Fruit fly (Drosophila melanogaster) whole organism, embryonic: ENCODE measurements around the gene msb1l.

Source experiments
- CG10147 ChIP-seq: fragments of 200-800 bp; sonication (Bioruptor generic); optimal IDR thresholded peaks from 2 replicates; lab custom pipeline; 2019; ENCODE audit warnings: missing biosample characterization, mild to moderate bottlenecking, missing genetic modification characterization, moderate library complexity
- CG10267 ChIP-seq: fragments of 200-800 bp; sonication (Bioruptor generic); optimal IDR thresholded peaks from 2 replicates; lab custom pipeline; 2018; ENCODE audit warnings: missing biosample characterization, mild to moderate bottlenecking, missing genetic modification characterization, moderate library complexity
- CG10979 ChIP-seq: fragments of 200-800 bp; sonication (Bioruptor generic); optimal IDR thresholded peaks from 2 replicates; lab custom pipeline; 2018; ENCODE audit warnings: missing biosample characterization, mild to moderate bottlenecking, missing genetic modification characterization, moderate library complexity
- CG1233 ChIP-seq: fragments of 200-800 bp; sonication (Bioruptor generic); optimal IDR thresholded peaks from 4 replicates; lab custom pipeline; 2018; ENCODE audit warnings: missing biosample characterization, mild to moderate bottlenecking, missing genetic modification characterization
- CG1529 ChIP-seq: fragments of 200-800 bp; sonication (Bioruptor generic); optimal IDR thresholded peaks from 3 replicates; lab custom pipeline; 2018; ENCODE audit warnings: missing biosample characterization, missing genetic modification characterization
- CG17328 ChIP-seq: fragments of 200-800 bp; sonication (Bioruptor generic); IDR thresholded peaks from 2 replicates; pipeline ENCODE4 v1.3.6; 2022; ENCODE audit warnings: missing biosample characterization, missing genetic modification characterization
- CG17359 ChIP-seq: fragments of 200-800 bp; sonication (Bioruptor generic); optimal IDR thresholded peaks from 3 replicates; lab custom pipeline; 2018; ENCODE audit warnings: missing biosample characterization, mild to moderate bottlenecking, missing genetic modification characterization, moderate library complexity
- CG17829 ChIP-seq: fragments of 200-800 bp; optimal IDR thresholded peaks from 2 replicates; lab custom pipeline; 2019; ENCODE audit warnings: missing biosample characterization, mild to moderate bottlenecking, missing genetic modification characterization, moderate library complexity
- CG2712 ChIP-seq: fragments of 200-800 bp; optimal IDR thresholded peaks from 3 replicates; lab custom pipeline; 2019; ENCODE audit warnings: missing biosample characterization, mild to moderate bottlenecking, missing genetic modification characterization, moderate library complexity
- CG6689 ChIP-seq: fragments of 200-800 bp; sonication (Bioruptor generic); IDR thresholded peaks from 2 replicates; pipeline ENCODE4 v1.3.6; 2022; ENCODE audit warnings: missing biosample characterization, missing genetic modification characterization
- CG6854 ChIP-seq: fragments of 200-800 bp; sonication (Bioruptor generic); optimal IDR thresholded peaks from 3 replicates; lab custom pipeline; 2017; ENCODE audit warnings: missing biosample characterization, mild to moderate bottlenecking, missing genetic modification characterization
- CG7556 ChIP-seq: fragments of 200-800 bp; sonication (Bioruptor generic); optimal IDR thresholded peaks from 2 replicates; lab custom pipeline; 2017; ENCODE audit warnings: missing biosample characterization, mild to moderate bottlenecking, missing genetic modification characterization
- CG7928 ChIP-seq: fragments of 200-800 bp; sonication (Bioruptor generic); optimal IDR thresholded peaks from 2 replicates; lab custom pipeline; 2017; ENCODE audit warnings: missing biosample characterization, mild to moderate bottlenecking, missing genetic modification characterization
- CG7987 ChIP-seq: fragments of 200-800 bp; sonication (Bioruptor generic); optimal IDR thresholded peaks from 2 replicates; lab custom pipeline; 2018; ENCODE audit warnings: missing biosample characterization, mild to moderate bottlenecking, missing genetic modification characterization, moderate library complexity
- CG8281 ChIP-seq: fragments of 200-800 bp; sonication (Bioruptor generic); optimal IDR thresholded peaks from 2 replicates; lab custom pipeline; 2018; ENCODE audit warnings: missing biosample characterization, mild to moderate bottlenecking, missing genetic modification characterization, moderate library complexity
- CG8290 ChIP-seq, 3 experiments: fragments of 200-800 bp; sonication (Bioruptor generic); optimal IDR thresholded peaks; 2 replicates each; lab custom pipeline; 2016 to 2019; ENCODE audit warnings: missing biosample characterization in 3 of 3, missing genetic modification characterization in 3 of 3, mild to moderate bottlenecking in 2 of 3, moderate library complexity in 1 of 3
- CoRest ChIP-seq: fragments of 200-800 bp; sonication (Bioruptor generic); optimal IDR thresholded peaks from 3 replicates; lab custom pipeline; 2018; ENCODE audit warnings: missing biosample characterization, mild to moderate bottlenecking, missing genetic modification characterization, moderate library complexity
- Dp ChIP-seq: fragments of 200-800 bp; sonication (Bioruptor generic); optimal IDR thresholded peaks from 2 replicates; lab custom pipeline; 2018; ENCODE audit warnings: missing biosample characterization, mild to moderate bottlenecking, missing genetic modification characterization, moderate library complexity
- E2f2 ChIP-seq: fragments of 200-800 bp; sonication (Bioruptor generic); IDR thresholded peaks from 2 replicates; pipeline ENCODE4 v1.3.6; 2022; ENCODE audit warnings: missing biosample characterization, missing genetic modification characterization
- Ets65A ChIP-seq: fragments of 200-800 bp; sonication (Bioruptor generic); peaks from one replicate; lab custom pipeline; 2016; ENCODE audit warnings: missing biosample characterization, missing genetic modification characterization
- Hr39 ChIP-seq: fragments of >200 bp; optimal IDR thresholded peaks from 2 replicates; lab custom pipeline; 2017
- MBD-R2 ChIP-seq: fragments of 200-800 bp; sonication (Bioruptor generic); IDR thresholded peaks from 2 replicates; pipeline ENCODE4 v1.3.6; 2022; ENCODE audit warnings: missing biosample characterization, missing genetic modification characterization
- Nf-YC ChIP-seq: fragments of 200-800 bp; optimal IDR thresholded peaks from 3 replicates; lab custom pipeline; 2019; ENCODE audit warnings: missing biosample characterization, mild to moderate bottlenecking, missing genetic modification characterization, moderate library complexity
- Sry-β ChIP-seq: fragments of 200-800 bp; sonication (Bioruptor generic); optimal IDR thresholded peaks from 2 replicates; lab custom pipeline; 2018; ENCODE audit warnings: missing biosample characterization, mild to moderate bottlenecking, missing genetic modification characterization, moderate library complexity
- Ssrp ChIP-seq: fragments of 200-800 bp; sonication (Bioruptor generic); optimal IDR thresholded peaks from 2 replicates; lab custom pipeline; 2018; ENCODE audit warnings: missing biosample characterization, mild to moderate bottlenecking, missing genetic modification characterization, moderate library complexity
- dmrt99B ChIP-seq: fragments of 200-800 bp; sonication (Bioruptor generic); optimal IDR thresholded peaks from 2 replicates; lab custom pipeline; 2018; ENCODE audit warnings: missing biosample characterization, mild to moderate bottlenecking, missing genetic modification characterization, moderate library complexity
- ewg ChIP-seq: fragments of 200-800 bp; sonication (Bioruptor generic); optimal IDR thresholded peaks from 3 replicates; lab custom pipeline; 2017; ENCODE audit warnings: mild to moderate bottlenecking, missing biosample characterization, missing genetic modification reagents, missing genetic modification characterization
- gsb ChIP-seq: fragments of 200-800 bp; sonication (Bioruptor generic); IDR thresholded peaks from 2 replicates; pipeline ENCODE4 v1.3.6; 2022; ENCODE audit warnings: missing biosample characterization, missing genetic modification characterization
- kay ChIP-seq: fragments of 200-800 bp; sonication (Bioruptor generic); optimal IDR thresholded peaks from 2 replicates; lab custom pipeline; 2016; ENCODE audit warnings: missing biosample characterization, missing genetic modification characterization
- kni ChIP-seq: fragments of 200-800 bp; sonication (Bioruptor generic); optimal IDR thresholded peaks from 3 replicates; lab custom pipeline; 2017; ENCODE audit warnings: mild to moderate bottlenecking, missing biosample characterization, missing genetic modification reagents, missing genetic modification characterization
- rib ChIP-seq: fragments of 200-800 bp; sonication (Bioruptor generic); IDR thresholded peaks from 2 replicates; pipeline ENCODE4 v1.3.6; 2022; ENCODE audit warnings: missing biosample characterization, missing genetic modification characterization
- sc ChIP-seq, 3 experiments: fragments of >200 bp in 2 of 3; fragments of 200-800 bp in 1 of 3; sonication (Bioruptor generic) in 1 of 3; optimal IDR thresholded peaks; 2 replicates in 2 of 3; 3 replicates in 1 of 3; lab custom pipeline; 2017; ENCODE audit warnings: mild to moderate bottlenecking in 1 of 3, missing biosample characterization in 1 of 3, missing genetic modification characterization in 1 of 3, missing genetic modification reagents in 1 of 3
- schlank ChIP-seq: fragments of 200-800 bp; sonication (Bioruptor generic); optimal IDR thresholded peaks from 2 replicates; lab custom pipeline; 2018; ENCODE audit warnings: missing biosample characterization, mild to moderate bottlenecking, missing genetic modification characterization
- tx ChIP-seq: fragments of 200-800 bp; sonication (Bioruptor generic); optimal IDR thresholded peaks from 2 replicates; lab custom pipeline; 2016; ENCODE audit warnings: missing biosample characterization, missing genetic modification characterization
- vnd ChIP-seq: fragments of 200-800 bp; sonication (Bioruptor generic); IDR thresholded peaks from 3 replicates; pipeline ENCODE4 v1.3.6; 2022; ENCODE audit warnings: missing biosample characterization, missing genetic modification characterization; ENCODE audit not compliant: partially characterized antibody
- zfh2 ChIP-seq: fragments of 200-800 bp; sonication (Bioruptor generic); optimal IDR thresholded peaks from 2 replicates; lab custom pipeline; 2016; ENCODE audit warnings: missing biosample characterization, missing genetic modification characterization

msb1l gene

DNA sequence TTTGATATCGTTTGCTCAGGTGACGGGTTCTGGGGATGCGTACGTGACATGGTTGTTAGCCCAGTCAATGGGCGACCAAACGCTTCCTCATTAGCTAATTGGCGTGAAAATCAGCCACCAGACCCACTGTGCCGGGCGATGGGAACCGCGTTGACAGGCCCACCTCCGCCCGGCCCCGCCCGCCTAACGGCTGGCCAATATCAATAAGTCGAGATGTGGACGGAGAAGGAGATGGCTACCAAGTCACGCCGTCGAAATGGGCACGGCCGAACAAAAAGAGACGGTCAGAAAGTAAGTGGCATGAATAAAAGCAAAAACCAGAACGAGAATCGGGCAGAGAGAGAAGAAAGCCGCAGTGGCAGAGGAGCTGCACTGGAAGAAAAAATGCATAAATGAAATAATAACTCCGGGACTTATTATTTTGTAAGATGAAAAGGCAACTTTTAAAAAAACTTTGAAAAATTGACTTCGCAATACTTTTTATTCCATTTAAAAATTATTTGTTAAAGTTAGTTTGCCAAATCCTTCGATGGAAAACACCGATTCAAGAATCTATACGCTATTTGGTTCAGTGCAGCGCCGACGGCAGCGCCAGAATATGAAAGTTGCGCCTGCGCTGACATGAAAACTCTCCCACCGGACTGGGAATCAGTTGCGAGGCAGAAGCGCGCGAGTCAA is 39.6 kb upstream of the msb1l start, which contains the start of gene CG13082 (continued):
- no peak for TF ChIP-seq kay (GFP tag; lab: Kevin White, UChicago)
- TF ChIP-seq CG17359 (tag; lab: Kevin White, UChicago): peak; percentile 11
- TF ChIP-seq rib (GFP tag; lab: Robert Waterston, UW): no peak
- peak; percentile 45 for TF ChIP-seq CG17328 (GFP tag; lab: Robert Waterston, UW)
- peak; percentile 6 for TF ChIP-seq Hr39
- no peak; the same call in 1 of the 2 replicates for TF ChIP-seq E2f2 (GFP tag; lab: Robert Waterston, UW)
- peak; percentile 2 for TF ChIP-seq Ets65A (GFP tag; lab: Kevin White, UChicago)
- peak; percentile 25 for TF ChIP-seq CG1233 (GFP tag; lab: Kevin White, UChicago)
- no peak for TF ChIP-seq gsb
- TF ChIP-seq Nf-YC (tag; lab: Kevin White, UChicago): no peak
- TF ChIP-seq tx (GFP tag; lab: Kevin White, UChicago): peak; percentile 23
- TF ChIP-seq CoRest (tag; lab: Kevin White, UChicago): peak; percentile 61
- TF ChIP-seq CG17829 (tag; lab: Kevin White, UChicago): peak; percentile 78
- TF ChIP-seq CG8290 (GFP tag; optimal IDR thresholded peaks at IDR 0.05; lab: Kevin White, UChicago): peak; percentile 26
- TF ChIP-seq CG8290 (tag; optimal IDR thresholded peaks at IDR 0.05; lab: Kevin White, UChicago): no peak
- peak; percentile 45 for TF ChIP-seq CG7556
- TF ChIP-seq CG6689 (GFP tag; lab: Robert Waterston, UW): peak; percentile 51; the same call in 1 of the 2 replicates
- TF ChIP-seq kni: peak; percentile 73
- TF ChIP-seq Ssrp: peak; percentile 35

DNA sequence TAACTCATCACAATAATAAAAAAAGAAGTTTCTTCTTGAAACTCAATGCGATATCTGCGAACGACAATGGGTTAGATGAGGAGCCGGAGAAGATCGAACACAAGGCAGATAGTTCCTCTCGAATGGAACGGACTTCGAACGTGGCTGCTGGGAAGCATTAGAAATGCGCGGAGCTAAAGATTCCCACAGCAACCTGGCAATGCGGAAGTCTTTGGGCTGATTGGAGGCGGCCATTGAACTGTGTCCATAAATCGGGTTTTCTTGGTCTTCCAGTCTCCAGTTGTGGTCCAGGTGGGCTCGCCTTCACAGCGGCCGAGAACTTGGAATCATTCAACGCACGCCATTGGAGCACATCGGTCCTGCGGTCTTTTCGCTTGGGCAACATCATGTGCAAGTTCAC is 37.2 kb upstream of the msb1l start, which contains the start of gene CG13081:
TSS of gene CG13081 (plus strand) at position 301 of the 400 bp plus-strand sequence.
- TF ChIP-seq MBD-R2 (GFP tag; lab: Robert Waterston, UW): no peak
- no peak for TF ChIP-seq vnd (GFP tag; lab: Robert Waterston, UW)
- no peak for TF ChIP-seq CG8281 (tag; lab: Kevin White, UChicago)
- no peak for TF ChIP-seq Sry-β (GFP tag; lab: Kevin White, UChicago)
- no peak for TF ChIP-seq CG6854 (GFP tag; lab: Kevin White, UChicago)
- no peak for TF ChIP-seq CG10147 (GFP tag; lab: Kevin White, UChicago)
- TF ChIP-seq CG1529 (GFP tag; lab: Kevin White, UChicago): no peak
- no peak for TF ChIP-seq CG10979 (tag; lab: Kevin White, UChicago)
- TF ChIP-seq CG2712 (tag; lab: Kevin White, UChicago): no peak
- TF ChIP-seq Dp (GFP tag; lab: Kevin White, UChicago): no peak
- no peak for TF ChIP-seq zfh2 (GFP tag; lab: Kevin White, UChicago)
- TF ChIP-seq schlank (tag; lab: Kevin White, UChicago): no peak
- no peak for TF ChIP-seq sc (optimal IDR thresholded peaks at IDR 0.05; lab: Kevin White, UChicago)
- no peak for TF ChIP-seq sc (GFP tag; optimal IDR thresholded peaks at IDR 0.05; lab: Kevin White, UChicago)
- TF ChIP-seq ewg (GFP tag; lab: Kevin White, UChicago): no peak
- no peak for TF ChIP-seq CG7928 (GFP tag; lab: Kevin White, UChicago)
- TF ChIP-seq CG7987 (GFP tag; lab: Kevin White, UChicago): no peak
- no peak for TF ChIP-seq dmrt99B (tag; lab: Kevin White, UChicago)
- TF ChIP-seq CG10267: no peak
